Fruit fly (Drosophila melanogaster) whole organism, adult: ENCODE data around the gene mtSSB.

Source experiments
- CG11617 ChIP-seq: fragments of 200-800 bp; sonication (Bioruptor generic); optimal IDR thresholded peaks from 2 replicates; lab custom pipeline; 2017; ENCODE audit warnings: mild to moderate bottlenecking, missing biosample characterization, missing genetic modification reagents, missing genetic modification characterization
- CG12768 ChIP-seq: fragments of 200-800 bp; sonication (Bioruptor generic); optimal IDR thresholded peaks from 2 replicates; lab custom pipeline; 2017; ENCODE audit warnings: missing biosample characterization, missing genetic modification characterization, mild to moderate bottlenecking, moderate library complexity, missing genetic modification reagents
- CG14711 ChIP-seq: fragments of 200-800 bp; sonication (Bioruptor generic); optimal IDR thresholded peaks from 2 replicates; lab custom pipeline; 2018; ENCODE audit warnings: missing biosample characterization, mild to moderate bottlenecking, missing genetic modification characterization, moderate library complexity
- CG1620 ChIP-seq: fragments of 200-800 bp; sonication (Bioruptor generic); optimal IDR thresholded peaks from 2 replicates; lab custom pipeline; 2016; ENCODE audit warnings: missing biosample characterization, missing genetic modification characterization
- CG33017 ChIP-seq: fragments of 200-800 bp; sonication (Bioruptor generic); optimal IDR thresholded peaks from 2 replicates; lab custom pipeline; 2018; ENCODE audit warnings: missing biosample characterization, mild to moderate bottlenecking, missing genetic modification characterization, moderate library complexity
- CG5204 ChIP-seq: fragments of 200-800 bp; sonication (Bioruptor generic); optimal IDR thresholded peaks from 2 replicates; lab custom pipeline; 2016; ENCODE audit warnings: missing biosample characterization, missing genetic modification characterization
- CG7045 ChIP-seq: fragments of 200-800 bp; sonication (Bioruptor generic); optimal IDR thresholded peaks from 2 replicates; lab custom pipeline; 2017; ENCODE audit warnings: missing biosample characterization, mild to moderate bottlenecking, missing genetic modification characterization
- CG7101 ChIP-seq: fragments of 200-800 bp; sonication (Bioruptor generic); optimal IDR thresholded peaks from 2 replicates; lab custom pipeline; 2018; ENCODE audit warnings: missing biosample characterization, mild to moderate bottlenecking, missing genetic modification characterization, moderate library complexity
- Clk ChIP-seq: fragments of 200-800 bp; sonication (Bioruptor generic); optimal IDR thresholded peaks from 2 replicates; lab custom pipeline; 2017; ENCODE audit warnings: missing biosample characterization, missing genetic modification characterization
- Crg-1 ChIP-seq: fragments of 200-800 bp; sonication (Bioruptor generic); optimal IDR thresholded peaks from 2 replicates; lab custom pipeline; 2016; ENCODE audit warnings: missing biosample characterization, missing genetic modification characterization
- Hr96 ChIP-seq: fragments of 200-800 bp; sonication (Bioruptor generic); optimal IDR thresholded peaks from 2 replicates; lab custom pipeline; 2016; ENCODE audit warnings: missing biosample characterization, missing genetic modification characterization
- Mnt ChIP-seq: fragments of 200-800 bp; sonication (Bioruptor generic); optimal IDR thresholded peaks from 2 replicates; lab custom pipeline; 2016; ENCODE audit warnings: missing biosample characterization, mild to moderate bottlenecking, missing genetic modification characterization
- bab1 ChIP-seq: fragments of 200-800 bp; sonication (Bioruptor generic); optimal IDR thresholded peaks from 3 replicates; lab custom pipeline; 2019; ENCODE audit warnings: missing biosample characterization, mild to moderate bottlenecking, missing genetic modification characterization, moderate library complexity
- cic ChIP-seq: fragments of 200-800 bp; sonication (Bioruptor generic); optimal IDR thresholded peaks from 2 replicates; lab custom pipeline; 2017; ENCODE audit warnings: missing biosample characterization, mild to moderate bottlenecking, missing genetic modification characterization, moderate library complexity
- cnc ChIP-seq, 2 experiments: fragments of >200 bp; optimal IDR thresholded peaks; 2 replicates each; lab custom pipeline; 2017
- kay ChIP-seq: fragments of 200-800 bp; sonication (Bioruptor generic); peaks from one replicate; lab custom pipeline; 2016; ENCODE audit warnings: missing biosample characterization, missing genetic modification characterization, borderline replicate concordance
- ovo ChIP-seq: fragments of 200-800 bp; sonication (Bioruptor generic); optimal IDR thresholded peaks from 2 replicates; lab custom pipeline; 2016; ENCODE audit warnings: missing biosample characterization, missing genetic modification characterization
- pad ChIP-seq: fragments of 200-800 bp; sonication (Bioruptor generic); optimal IDR thresholded peaks from 3 replicates; lab custom pipeline; 2017; ENCODE audit warnings: missing biosample characterization, missing genetic modification characterization, mild to moderate bottlenecking, moderate library complexity, missing genetic modification reagents
- tj ChIP-seq: fragments of 200-800 bp; sonication (Bioruptor generic); optimal IDR thresholded peaks from 3 replicates; lab custom pipeline; 2017; ENCODE audit warnings: missing biosample characterization, mild to moderate bottlenecking, missing genetic modification characterization, moderate library complexity
- toe ChIP-seq: fragments of 200-800 bp; sonication (Bioruptor generic); optimal IDR thresholded peaks from 2 replicates; lab custom pipeline; 2016; ENCODE audit warnings: missing biosample characterization, missing genetic modification characterization

Gene mtSSB

DNA sequence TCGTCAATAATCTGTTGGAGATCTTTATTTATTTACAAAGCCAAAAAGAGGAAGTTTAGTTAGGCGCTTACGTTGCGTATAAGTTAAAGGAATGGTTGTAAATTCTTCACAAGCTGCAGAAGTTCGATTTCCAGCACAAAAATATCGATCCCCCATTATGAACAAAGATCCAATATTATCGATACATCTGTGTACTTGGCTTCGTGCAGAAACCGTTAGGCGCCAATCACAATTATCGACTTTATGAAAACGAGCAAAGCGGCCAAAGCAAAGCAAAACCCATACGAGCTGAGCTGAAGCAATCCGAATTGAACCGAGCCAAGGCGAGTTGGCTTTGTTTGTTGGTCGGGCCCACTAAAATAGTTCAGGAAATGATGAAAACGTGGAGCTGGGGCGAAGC, 20.3 kb upstream of the mtSSB start, which contains the start of gene tara:
Gene tara (plus strand): TSS at position 301 of the 400 bp plus-strand sequence.
- TF ChIP-seq Crg-1 (no peak), cnc (optimal IDR thresholded peaks at IDR 0.05; lab: Kevin White, UChicago) (no peak), Clk (GFP tag; lab: Kevin White, UChicago) (no peak), CG5204 (GFP tag; lab: Kevin White, UChicago) (no peak), ovo (GFP tag; lab: Kevin White, UChicago) (no peak), CG7101 (tag; lab: Kevin White, UChicago) (no peak), Hr96 (GFP tag; lab: Kevin White, UChicago) (no peak), cic (GFP tag; lab: Kevin White, UChicago) (no peak), pad (GFP tag; lab: Kevin White, UChicago) (no peak), CG1620 (GFP tag; lab: Kevin White, UChicago) (no peak), CG14711 (no peak), Mnt (GFP tag; lab: Kevin White, UChicago) (no peak), tj (GFP tag; lab: Kevin White, UChicago) (no peak)

DNA sequence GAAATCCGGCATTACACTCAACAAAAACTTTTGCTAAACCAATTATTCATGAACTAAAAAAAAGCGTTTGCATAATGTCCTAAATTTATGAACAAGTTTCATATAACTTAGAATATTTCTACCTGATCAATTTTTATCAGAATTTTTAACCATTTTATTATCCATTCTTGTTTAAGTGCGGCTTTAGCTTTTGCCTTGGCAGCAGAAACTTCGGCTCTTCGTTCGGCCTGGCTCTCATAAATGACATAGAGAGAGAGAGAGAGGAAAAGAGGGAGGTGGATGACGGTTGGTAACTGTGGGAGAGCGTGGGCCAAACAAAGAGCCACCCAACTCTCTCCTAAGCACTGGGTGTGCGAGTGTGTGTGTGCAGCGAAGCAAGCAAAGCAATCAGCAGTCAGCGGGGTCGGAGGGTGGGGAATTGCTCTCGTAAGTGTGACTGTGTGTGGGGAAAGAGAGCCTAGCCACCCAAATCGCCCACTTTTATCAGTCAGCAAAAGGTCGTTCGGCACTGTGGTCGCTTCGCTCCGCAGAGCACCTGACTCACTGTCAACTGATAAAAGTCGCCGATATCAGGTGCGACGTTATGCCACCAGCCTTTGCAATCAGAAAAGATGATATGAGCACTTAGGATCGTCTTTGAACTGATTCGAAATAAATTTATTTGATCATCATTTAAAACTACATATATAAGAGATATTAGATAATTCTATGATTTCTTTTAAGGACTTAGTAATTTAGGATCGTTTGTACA, 19.5 kb upstream of the mtSSB start:
- peak; percentile 89 for TF ChIP-seq CG14711
- TF ChIP-seq Clk (GFP tag; lab: Kevin White, UChicago): peak; percentile 83
- TF ChIP-seq CG1620 (GFP tag; lab: Kevin White, UChicago): peak; percentile 37
- TF ChIP-seq CG12768 (GFP tag; lab: Kevin White, UChicago): peak; percentile 89
- TF ChIP-seq Hr96 (GFP tag; lab: Kevin White, UChicago): peak; percentile 90
- peak; percentile 99 for TF ChIP-seq tj (GFP tag; lab: Kevin White, UChicago)
- peak; percentile 73 for TF ChIP-seq Crg-1
- peak; percentile 95 for TF ChIP-seq CG7101 (tag; lab: Kevin White, UChicago)
- TF ChIP-seq CG5204 (GFP tag; lab: Kevin White, UChicago): peak; percentile 91
- TF ChIP-seq kay (GFP tag; lab: Kevin White, UChicago): peak; percentile 91
- no peak for TF ChIP-seq cnc (optimal IDR thresholded peaks at IDR 0.05; lab: Kevin White, UChicago)
- peak; percentile 92 for TF ChIP-seq CG11617 (GFP tag; lab: Kevin White, UChicago)
- TF ChIP-seq CG33017 (tag; lab: Kevin White, UChicago): peak; percentile 94
- peak; percentile 91 for TF ChIP-seq bab1 (GFP tag; lab: Kevin White, UChicago)
- peak; percentile 57 for TF ChIP-seq toe (GFP tag; lab: Kevin White, UChicago)
- TF ChIP-seq pad (GFP tag; lab: Kevin White, UChicago): peak; percentile 72
- peak; percentile 33 for TF ChIP-seq ovo (GFP tag; lab: Kevin White, UChicago)
- peak; percentile 95 for TF ChIP-seq CG7045 (GFP tag; lab: Kevin White, UChicago)
- peak; percentile 61 for TF ChIP-seq Mnt (GFP tag; lab: Kevin White, UChicago)
- peak; percentile 85 for TF ChIP-seq cic (GFP tag; lab: Kevin White, UChicago)

DNA sequence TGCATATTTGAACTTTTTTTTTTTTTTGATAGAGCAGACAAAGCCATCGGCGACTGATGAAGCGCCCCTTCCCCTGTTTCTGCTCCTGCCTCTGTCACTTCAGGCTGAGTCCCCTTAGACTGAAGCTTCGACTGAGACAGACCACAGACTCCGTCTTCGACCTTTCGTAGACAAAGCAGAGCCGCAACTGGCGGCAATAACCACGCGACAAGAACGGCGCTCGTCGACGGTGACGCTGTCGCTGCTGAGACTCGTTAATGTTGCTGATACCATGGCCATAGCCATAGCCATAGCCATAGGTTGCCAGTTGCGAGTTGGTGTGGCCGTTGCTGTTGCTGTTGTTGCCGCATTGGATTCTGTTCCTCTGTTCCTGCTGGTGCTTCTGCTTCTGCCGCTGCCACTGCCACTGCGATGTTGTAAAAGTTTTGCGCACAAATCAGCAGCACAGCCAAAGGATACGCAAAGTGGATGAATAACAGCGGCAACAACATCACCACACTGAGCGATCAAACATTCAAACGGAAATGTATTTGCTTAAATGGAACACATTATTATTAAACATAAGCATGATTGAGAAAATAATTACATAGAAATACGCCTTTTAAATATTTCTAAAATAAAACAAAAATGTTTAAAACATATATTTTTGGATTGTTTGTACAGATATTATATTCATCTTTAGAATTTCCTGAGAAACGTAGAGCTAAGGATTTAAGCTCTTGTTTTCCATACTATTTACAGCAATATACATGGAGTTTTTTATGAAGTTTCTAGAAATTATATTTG, 18.4 kb upstream of the mtSSB start:
- TF ChIP-seq Crg-1 (no peak), CG1620 (GFP tag; lab: Kevin White, UChicago) (no peak), CG12768 (GFP tag; lab: Kevin White, UChicago) (no peak), Hr96 (GFP tag; lab: Kevin White, UChicago) (no peak), tj (GFP tag; lab: Kevin White, UChicago) (no peak), Clk (GFP tag; lab: Kevin White, UChicago) (no peak), ovo (GFP tag; lab: Kevin White, UChicago) (no peak), pad (GFP tag; lab: Kevin White, UChicago) (no peak), CG11617 (GFP tag; lab: Kevin White, UChicago) (no peak), Mnt (GFP tag; lab: Kevin White, UChicago) (no peak), CG7045 (GFP tag; lab: Kevin White, UChicago) (no peak), CG5204 (GFP tag; lab: Kevin White, UChicago) (no peak), cnc (optimal IDR thresholded peaks at IDR 0.05; lab: Kevin White, UChicago) (no peak), toe (GFP tag; lab: Kevin White, UChicago) (no peak), CG33017 (tag; lab: Kevin White, UChicago) (no peak), cic (GFP tag; lab: Kevin White, UChicago) (no peak), CG7101 (tag; lab: Kevin White, UChicago) (no peak), CG14711 (no peak)

DNA sequence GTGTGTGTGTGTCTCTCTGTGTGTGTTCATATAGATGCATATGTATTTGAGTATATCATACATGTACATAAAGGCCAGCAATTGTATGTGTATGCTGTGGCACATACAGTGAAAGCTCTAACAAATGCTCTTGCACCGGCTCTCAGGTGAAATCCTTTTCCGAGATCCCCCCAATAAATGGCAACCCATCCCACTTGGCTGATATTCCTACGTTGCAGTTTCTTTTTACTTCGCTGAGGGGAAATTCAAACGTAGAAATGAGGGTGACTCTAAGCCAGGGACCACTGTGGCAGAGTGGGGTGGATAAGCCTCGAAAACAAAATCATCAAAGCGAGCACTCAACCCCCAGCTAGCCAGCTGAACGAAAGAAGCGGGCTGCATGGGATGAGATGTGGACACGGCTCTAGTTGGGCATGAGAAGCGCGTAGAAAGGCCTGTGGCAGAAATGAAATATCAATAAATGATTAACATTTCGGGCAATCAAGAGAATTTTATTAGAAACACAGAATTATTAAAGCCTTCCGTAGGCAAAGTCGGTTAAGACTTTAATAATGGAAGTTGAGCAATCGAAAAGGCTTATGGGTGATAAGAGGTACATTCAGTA, 17.4 kb upstream of the mtSSB start:
- peak; percentile 94 for TF ChIP-seq CG7045 (GFP tag; lab: Kevin White, UChicago)
- TF ChIP-seq CG14711: peak; percentile 88
- peak; percentile 94 for TF ChIP-seq CG5204 (GFP tag; lab: Kevin White, UChicago)
- no peak for TF ChIP-seq cnc (optimal IDR thresholded peaks at IDR 0.05; lab: Kevin White, UChicago)
- peak; percentile 82 for TF ChIP-seq Mnt (GFP tag; lab: Kevin White, UChicago)
- peak; percentile 95 for TF ChIP-seq toe (GFP tag; lab: Kevin White, UChicago)
- no peak for TF ChIP-seq CG11617 (GFP tag; lab: Kevin White, UChicago)
- peak; percentile 96 for TF ChIP-seq Clk (GFP tag; lab: Kevin White, UChicago)
- TF ChIP-seq CG7101 (tag; lab: Kevin White, UChicago): peak; percentile 90
- TF ChIP-seq Crg-1: peak; percentile 74
- TF ChIP-seq bab1 (GFP tag; lab: Kevin White, UChicago): peak; percentile 38
- peak; percentile 65 for TF ChIP-seq CG1620 (GFP tag; lab: Kevin White, UChicago)
- TF ChIP-seq kay (GFP tag; lab: Kevin White, UChicago): peak; percentile 95
- TF ChIP-seq Hr96 (GFP tag; lab: Kevin White, UChicago): peak; percentile 92
- TF ChIP-seq tj (GFP tag; lab: Kevin White, UChicago): peak; percentile 44
- TF ChIP-seq cic (GFP tag; lab: Kevin White, UChicago): peak; percentile 78
- peak; percentile 73 for TF ChIP-seq pad (GFP tag; lab: Kevin White, UChicago)
- TF ChIP-seq CG33017 (tag; lab: Kevin White, UChicago): peak; percentile 96
- TF ChIP-seq ovo (GFP tag; lab: Kevin White, UChicago): no peak
- peak; percentile 98 for TF ChIP-seq CG12768 (GFP tag; lab: Kevin White, UChicago)
